Worm (Caenorhabditis elegans): ENCODE results near the gene rgef-1.

DNA sequence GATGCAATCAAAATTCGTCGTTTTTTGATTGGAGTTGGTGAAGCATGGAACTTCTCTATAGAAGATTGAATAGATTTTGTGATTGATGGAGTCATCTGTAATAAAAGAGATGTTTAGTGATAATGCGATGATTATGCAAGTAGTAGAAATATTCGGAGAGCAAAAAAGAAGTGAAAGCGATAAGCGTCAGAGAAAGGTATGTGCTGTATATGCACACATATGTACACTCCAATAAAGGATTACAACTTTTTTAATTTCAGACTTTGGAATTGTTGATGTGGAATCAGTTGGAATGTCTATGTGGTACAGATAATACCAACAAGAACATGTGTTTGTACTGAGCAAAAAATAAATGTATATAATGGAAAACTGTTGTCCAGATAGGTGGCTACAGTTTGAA, 8.7 kb upstream of the rgef-1 start, which contains the start of gene F25B3.5:
- no peak for TF ChIP-seq unc-62 (GFP tag; optimal IDR thresholded peaks at IDR 0.05)
- no peak for TF ChIP-seq pqm-1 (tag; optimal IDR thresholded peaks at IDR 0.05)
- TF ChIP-seq lin-39 (tag; optimal IDR thresholded peaks at IDR 0.05) = no peak
- TF ChIP-seq nhr-76 (tag; optimal IDR thresholded peaks at IDR 0.05) = no peak
- TF ChIP-seq ceh-16 (tag; optimal IDR thresholded peaks at IDR 0.05) = no peak
- TF ChIP-seq jun-1 (tag; optimal IDR thresholded peaks at IDR 0.05) = no peak
- TF ChIP-seq nhr-11 (tag; optimal IDR thresholded peaks at IDR 0.05) = no peak
- no peak for TF ChIP-seq aly-2 (tag; optimal IDR thresholded peaks at IDR 0.05)
- no peak for TF ChIP-seq tbx-2 (tag; optimal IDR thresholded peaks at IDR 0.05)
- no peak for TF ChIP-seq nfya-1 (tag; optimal IDR thresholded peaks at IDR 0.05; ENCODE audit: insufficient read depth)
- no peak for TF ChIP-seq elt-3 (tag; optimal IDR thresholded peaks at IDR 0.05)
- no peak for TF ChIP-seq skn-1 (tag; optimal IDR thresholded peaks at IDR 0.05)
- TF ChIP-seq zag-1 (tag; optimal IDR thresholded peaks at IDR 0.05) = no peak

Measured in whole organism, L3 larva.